Worm (Caenorhabditis elegans): Measurements from ENCODE around the gene C29H12.2.

C29H12.2 gene

ce11 chrII:6165152-6165551 is 41.5 kb downstream of the C29H12.2 start:
- TF ChIP-seq dao-5 (tag; optimal IDR thresholded peaks at IDR 0.05) (no peak), W03F9.2 (tag; optimal IDR thresholded peaks at IDR 0.05) (no peak), him-1 (tag; optimal IDR thresholded peaks at IDR 0.05) (no peak)

DNA sequence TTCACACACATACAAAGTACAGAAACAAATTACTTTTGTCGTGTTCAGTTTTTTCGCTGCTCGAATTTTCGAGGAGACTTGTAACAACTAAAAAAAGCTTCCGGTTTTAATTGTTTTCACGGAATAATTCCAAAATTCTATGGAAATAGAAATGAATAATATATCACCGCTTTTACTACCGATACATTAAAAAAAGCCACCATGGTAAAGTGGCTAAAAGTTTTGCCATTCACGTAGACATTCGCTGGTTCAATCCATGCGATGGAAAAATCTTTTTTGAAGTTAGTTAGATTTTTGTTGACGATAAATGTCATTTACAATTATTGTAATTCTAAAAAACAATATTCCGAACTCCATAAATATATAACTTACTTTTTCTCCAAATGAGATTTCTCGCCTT is 45.1 kb downstream of the C29H12.2 start:
- no peak for TF ChIP-seq dao-5 (tag; optimal IDR thresholded peaks at IDR 0.05)
- TF ChIP-seq W03F9.2 (tag; optimal IDR thresholded peaks at IDR 0.05) = no peak
- no peak for TF ChIP-seq him-1 (tag; optimal IDR thresholded peaks at IDR 0.05)

DNA sequence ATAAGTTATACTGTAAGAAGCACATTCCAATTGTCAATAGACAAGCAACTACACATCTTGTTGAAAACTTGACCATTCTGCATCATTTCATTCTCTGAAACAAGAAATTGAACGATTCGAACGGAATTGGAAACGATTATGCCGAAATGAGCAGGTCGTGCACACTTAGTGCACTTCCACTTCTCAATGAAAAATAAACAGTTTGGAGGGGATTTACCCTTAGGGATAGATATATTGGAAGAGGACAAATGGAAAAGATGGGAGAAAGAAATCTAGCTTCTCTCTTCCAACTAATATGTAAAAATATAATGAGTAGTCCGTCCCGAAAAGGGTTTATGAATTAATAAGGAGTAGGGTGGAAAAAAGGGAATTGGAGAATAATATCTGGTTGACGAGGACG is 45.5 kb downstream of the C29H12.2 start, which contains the start of gene hst-3.1:
Gene hst-3.1 (minus strand): TSS at position 101 of the 400 bp plus-strand sequence.
- TF ChIP-seq W03F9.2 (tag; optimal IDR thresholded peaks at IDR 0.05) (no peak), him-1 (tag; optimal IDR thresholded peaks at IDR 0.05) (no peak)

DNA sequence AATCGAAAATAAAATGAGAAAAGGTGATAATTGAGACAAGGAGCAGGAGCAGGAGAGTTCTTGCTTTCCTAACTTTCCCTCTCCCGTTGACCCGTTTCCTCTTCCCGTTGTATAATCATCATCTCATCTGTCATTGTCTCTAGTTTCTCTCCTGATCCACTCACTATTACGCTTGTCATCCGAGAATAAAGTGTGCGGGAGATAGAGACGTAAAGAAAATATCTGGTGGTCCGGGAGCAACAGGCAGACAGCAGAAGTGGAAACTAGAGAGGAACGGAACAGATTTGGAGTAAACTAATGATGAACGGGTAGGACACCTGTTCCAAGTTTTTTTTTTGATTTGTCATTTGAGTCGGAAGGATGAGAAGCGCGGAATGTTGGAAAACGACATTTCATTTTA is 46.6 kb downstream of the C29H12.2 start:
- TF ChIP-seq him-1 (tag; optimal IDR thresholded peaks at IDR 0.05) = no peak
- no peak for TF ChIP-seq dao-5 (tag; optimal IDR thresholded peaks at IDR 0.05)
- TF ChIP-seq W03F9.2 (tag; optimal IDR thresholded peaks at IDR 0.05) = no peak

DNA sequence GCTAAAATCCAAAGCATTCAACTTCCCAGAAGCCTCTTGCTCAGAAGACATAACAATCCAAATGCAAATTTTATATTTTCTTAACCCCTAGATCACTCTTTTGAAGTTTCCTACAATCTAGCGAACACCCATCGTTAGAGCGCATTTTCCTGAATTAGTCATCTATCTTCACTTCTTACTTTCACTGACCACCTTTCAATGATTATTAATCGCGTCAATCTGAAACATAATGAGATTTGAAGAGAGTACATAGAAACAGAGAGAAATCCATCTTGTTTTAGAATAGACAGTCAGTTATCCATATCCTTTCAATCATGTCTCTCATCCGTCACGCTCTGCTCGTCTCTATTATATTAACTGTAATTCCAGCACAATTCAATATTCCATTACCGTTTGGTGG is 47.6 kb downstream of the C29H12.2 start, which contains the start of gene F40H3.3:
Gene F40H3.3 (plus strand): TSS at position 280 of the 400 bp plus-strand sequence.
- TF ChIP-seq W03F9.2 (tag; optimal IDR thresholded peaks at IDR 0.05) (no peak), dao-5 (tag; optimal IDR thresholded peaks at IDR 0.05) (no peak), him-1 (tag; optimal IDR thresholded peaks at IDR 0.05) (no peak)

- TF ChIP-seq dao-5 (tag; optimal IDR thresholded peaks at IDR 0.05) (no peak), him-1 (tag; optimal IDR thresholded peaks at IDR 0.05) (no peak), W03F9.2 (tag; optimal IDR thresholded peaks at IDR 0.05) (no peak)
Observed at ce11 chrII:6173400-6173799, 49.8 kb downstream of the C29H12.2 start, which contains the start of gene F40H3.2. Gene F40H3.2, plus strand, starts transcription at chrII:6173649.

DNA sequence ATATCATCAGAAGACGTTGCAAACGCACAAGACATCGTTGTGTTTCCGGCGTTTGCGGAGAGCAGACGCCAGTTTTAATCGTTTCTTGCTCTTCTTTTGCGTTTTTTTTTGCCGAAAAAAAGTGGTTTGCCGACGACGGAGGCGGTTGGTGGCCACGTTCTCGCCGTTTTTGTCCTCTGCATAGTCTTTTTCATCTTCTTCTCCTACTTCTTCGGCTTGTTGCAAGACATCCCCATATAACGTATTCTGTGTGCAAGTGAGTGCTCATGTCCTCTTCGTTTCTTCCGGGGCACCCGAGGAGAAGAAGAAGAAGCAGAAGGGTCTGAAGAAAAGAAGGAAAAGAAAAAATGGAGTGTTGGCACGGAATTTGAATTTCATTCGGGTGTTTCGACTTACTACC is 51.4 kb downstream of the C29H12.2 start:
- no peak for TF ChIP-seq W03F9.2 (tag; optimal IDR thresholded peaks at IDR 0.05)
- TF ChIP-seq dao-5 (tag; optimal IDR thresholded peaks at IDR 0.05) = no peak
- peak; percentile 13 for TF ChIP-seq him-1 (tag; optimal IDR thresholded peaks at IDR 0.05)

All from whole organism, L4/young adult.